Worm (Caenorhabditis elegans) whole organism, late embryonic: ENCODE data around the gene tmem-218.

ENCODE experiments used
- Y22D7AL.16 ChIP-seq: sonication (generic microtip); optimal IDR thresholded peaks from 2 replicates; lab custom pipeline; 2016; ENCODE audit warnings: missing genetic modification characterization, missing compliant biosample characterization
- ahr-1 ChIP-seq: sonication (generic microtip); optimal IDR thresholded peaks from 2 replicates; lab custom pipeline; 2016; ENCODE audit warnings: missing genetic modification characterization, missing compliant biosample characterization
- ama-1 ChIP-seq: fragments of 150-350 bp; optimal IDR thresholded peaks from 2 replicates; lab custom pipeline; 2014
- ceh-14 ChIP-seq: sonication (generic microtip); optimal IDR thresholded peaks from 2 replicates; lab custom pipeline; 2016; ENCODE audit warnings: missing genotype, missing genetic modification characterization, missing compliant biosample characterization
- ceh-19 ChIP-seq: fragments of 200-800 bp; sonication (Bioruptor generic); optimal IDR thresholded peaks from 2 replicates; lab custom pipeline; 2018; ENCODE audit warnings: mild to moderate bottlenecking, missing genetic modification characterization, missing compliant biosample characterization
- ceh-2 ChIP-seq: sonication (generic microtip); optimal IDR thresholded peaks from 2 replicates; lab custom pipeline; 2016; ENCODE audit warnings: missing genotype, missing genetic modification characterization, missing compliant biosample characterization
- ceh-22 ChIP-seq: sonication (generic microtip); optimal IDR thresholded peaks from 2 replicates; lab custom pipeline; 2017; ENCODE audit warnings: missing biosample characterization, missing genetic modification characterization
- ceh-24 ChIP-seq: sonication (generic microtip); optimal IDR thresholded peaks from 2 replicates; lab custom pipeline; 2016; ENCODE audit warnings: mild to moderate bottlenecking, missing genetic modification characterization, missing compliant biosample characterization
- ceh-31 ChIP-seq: sonication (generic microtip); optimal IDR thresholded peaks from 2 replicates; lab custom pipeline; 2016; ENCODE audit warnings: missing genetic modification characterization, missing compliant biosample characterization
- ceh-6 ChIP-seq: fragments of 200-800 bp; sonication (Bioruptor generic); optimal IDR thresholded peaks from 2 replicates; lab custom pipeline; 2018; ENCODE audit warnings: mild to moderate bottlenecking, missing genetic modification characterization, missing compliant biosample characterization
- dmd-4 ChIP-seq: sonication (generic microtip); optimal IDR thresholded peaks from 2 replicates; lab custom pipeline; 2016; ENCODE audit warnings: borderline replicate concordance, missing genetic modification characterization, missing compliant biosample characterization
- dve-1 ChIP-seq: sonication (generic microtip); optimal IDR thresholded peaks from 2 replicates; lab custom pipeline; 2017; ENCODE audit warnings: antibody characterized with exemption, mild to moderate bottlenecking, missing genetic modification characterization, missing compliant biosample characterization
- elt-4 ChIP-seq: sonication (generic microtip); optimal IDR thresholded peaks from 2 replicates; lab custom pipeline; 2016; ENCODE audit warnings: missing genetic modification characterization, missing compliant biosample characterization
- eyg-1 ChIP-seq: sonication (generic microtip); optimal IDR thresholded peaks from 2 replicates; lab custom pipeline; 2016; ENCODE audit warnings: missing genotype, missing genetic modification characterization, missing compliant biosample characterization
- fax-1 ChIP-seq: sonication (generic microtip); optimal IDR thresholded peaks from 2 replicates; lab custom pipeline; 2016; ENCODE audit warnings: missing genotype, missing genetic modification characterization, missing compliant biosample characterization
- hlh-15 ChIP-seq: sonication (generic microtip); optimal IDR thresholded peaks from 2 replicates; lab custom pipeline; 2016; ENCODE audit warnings: missing genetic modification characterization, missing compliant biosample characterization
- hlh-8 ChIP-seq: sonication (generic microtip); optimal IDR thresholded peaks from 2 replicates; lab custom pipeline; 2016; ENCODE audit warnings: missing genotype, missing genetic modification characterization, missing compliant biosample characterization
- lim-6 ChIP-seq: sonication (generic microtip); optimal IDR thresholded peaks from 2 replicates; lab custom pipeline; 2016; ENCODE audit warnings: missing genetic modification characterization, missing compliant biosample characterization
- madf-2 ChIP-seq: sonication (generic microtip); optimal IDR thresholded peaks from 2 replicates; lab custom pipeline; 2017; ENCODE audit warnings: missing genetic modification characterization, missing compliant biosample characterization
- mec-3 ChIP-seq: sonication (generic microtip); optimal IDR thresholded peaks from 2 replicates; lab custom pipeline; 2016; ENCODE audit warnings: borderline replicate concordance, missing genetic modification characterization, missing compliant biosample characterization
- npax-4 ChIP-seq: sonication (generic microtip); optimal IDR thresholded peaks from 2 replicates; lab custom pipeline; 2016; ENCODE audit warnings: missing genetic modification characterization, missing compliant biosample characterization
- odd-2 ChIP-seq: sonication (generic microtip); optimal IDR thresholded peaks from 2 replicates; lab custom pipeline; 2017; ENCODE audit warnings: antibody characterized with exemption, mild to moderate bottlenecking, missing genetic modification characterization, missing compliant biosample characterization
- pat-9 ChIP-seq: fragments of 200-800 bp; sonication (Bioruptor generic); optimal IDR thresholded peaks from 2 replicates; lab custom pipeline; 2018; ENCODE audit warnings: mild to moderate bottlenecking, missing genetic modification characterization, moderate library complexity, missing compliant biosample characterization
- pha-2 ChIP-seq: sonication (generic microtip); optimal IDR thresholded peaks from 2 replicates; lab custom pipeline; 2017; ENCODE audit warnings: mild to moderate bottlenecking, missing genetic modification characterization, missing compliant biosample characterization
- tbx-2 ChIP-seq: sonication (generic microtip); optimal IDR thresholded peaks from 2 replicates; lab custom pipeline; 2016; ENCODE audit warnings: missing genetic modification characterization, missing compliant biosample characterization
- ttx-3 ChIP-seq: sonication (generic microtip); optimal IDR thresholded peaks from 2 replicates; lab custom pipeline; 2016; ENCODE audit warnings: missing genetic modification reagents, missing genetic modification characterization, missing compliant biosample characterization
- unc-3 ChIP-seq, 2 experiments: fragments of 200-800 bp in 1 of 2; sonication (Bioruptor generic) in 1 of 2; sonication (generic microtip) in 1 of 2; conservative IDR thresholded peaks in 1 of 2; optimal IDR thresholded peaks in 1 of 2; 2 replicates each; pipeline versions ENCODE4 v1.3.6 to Lab custom; 2016 to 2022; ENCODE audit warnings: missing compliant biosample characterization in 2 of 2, missing genetic modification characterization in 2 of 2, missing genetic modification reagents in 1 of 2
- unc-42 ChIP-seq: sonication (generic microtip); optimal IDR thresholded peaks from 2 replicates; lab custom pipeline; 2016; ENCODE audit warnings: missing genotype, missing genetic modification characterization, missing compliant biosample characterization
- unc-86 ChIP-seq: sonication (generic microtip); optimal IDR thresholded peaks from 2 replicates; lab custom pipeline; 2016; ENCODE audit warnings: missing genetic modification characterization, missing compliant biosample characterization

Gene tmem-218

ce11 chrX:17683698-17684097 is 34.2 kb downstream of the tmem-218 start:
- TF ChIP-seq eyg-1 (tag; lab: Kevin White, UChicago) (no peak), dve-1 (tag; lab: Kevin White, UChicago) (no peak)

ce11 chrX:17684767-17685166 is 35.3 kb downstream of the tmem-218 start, which contains the start of gene T23E7.6:
TSS of gene T23E7.6 (minus strand) at chrX:17684811.
- no peak for TF ChIP-seq npax-4
- TF ChIP-seq madf-2 (tag; lab: Kevin White, UChicago), result no peak
- no peak for TF ChIP-seq unc-3 (GFP tag; conservative IDR thresholded peaks at IDR 0.05; lab: Robert Waterston, UW)
- TF ChIP-seq unc-3 (tag; optimal IDR thresholded peaks at IDR 0.05; lab: Kevin White, UChicago), result no peak
- no peak for TF ChIP-seq unc-86
- no peak for TF ChIP-seq tbx-2 (tag; lab: Kevin White, UChicago)
- no peak for TF ChIP-seq ceh-14
- TF ChIP-seq ceh-6 (GFP tag; lab: Kevin White, UChicago), result no peak
- no peak for TF ChIP-seq pat-9 (tag; lab: Kevin White, UChicago)
- TF ChIP-seq mec-3, result no peak
- no peak for TF ChIP-seq pha-2 (tag; lab: Kevin White, UChicago)
- no peak for TF ChIP-seq dve-1 (tag; lab: Kevin White, UChicago)
- TF ChIP-seq ceh-19 (GFP tag; lab: Kevin White, UChicago), result no peak
- no peak for TF ChIP-seq hlh-15

ce11 chrX:17685959-17686358 is 36.5 kb downstream of the tmem-218 start:
- no peak for TF ChIP-seq ceh-22
- TF ChIP-seq Y22D7AL.16 (tag; lab: Kevin White, UChicago), result no peak
- no peak for TF ChIP-seq ceh-24
- no peak for TF ChIP-seq dmd-4 (tag; lab: Kevin White, UChicago)
- no peak for TF ChIP-seq unc-42 (tag; lab: Kevin White, UChicago)

ce11 chrX:17694669-17695282 is 45.3 kb downstream of the tmem-218 start, which contains the start of gene cgt-2:
TSS of gene cgt-2 (plus strand) at chrX:17695232.
- TF ChIP-seq hlh-8 (no peak), ahr-1 (tag; lab: Kevin White, UChicago) (no peak), ceh-31 (no peak), ttx-3 (tag; lab: Kevin White, UChicago) (no peak), unc-86 (no peak), ama-1 (lab: Kevin White, UChicago) (no peak), hlh-15 (no peak), npax-4 (no peak), ceh-2 (no peak), fax-1 (tag; lab: Kevin White, UChicago) (no peak), elt-4 (tag; lab: Kevin White, UChicago) (no peak), odd-2 (no peak), lim-6 (no peak), mec-3 (no peak)
